Fruit fly (Drosophila melanogaster) whole organism, embryonic: ENCODE measurements around the gene CG7191.

Source experiments
- B-H2 ChIP-seq: fragments of 200-800 bp; sonication (Bioruptor generic); optimal IDR thresholded peaks from 2 replicates; lab custom pipeline; 2018; ENCODE audit warnings: missing biosample characterization, mild to moderate bottlenecking, missing genetic modification characterization
- BEAF-32 ChIP-seq: fragments of 200-800 bp; sonication (Bioruptor generic); optimal IDR thresholded peaks from 3 replicates; lab custom pipeline; 2017; ENCODE audit warnings: missing biosample characterization, missing genetic modification characterization, mild to moderate bottlenecking, moderate library complexity, missing genetic modification reagents
- C15 ChIP-seq: fragments of 200-800 bp; sonication (Bioruptor generic); IDR thresholded peaks from 3 replicates; pipeline ENCODE4 v1.3.6; 2022; ENCODE audit warnings: missing biosample characterization, missing genetic modification characterization
- CG10543 ChIP-seq: fragments of 200-800 bp; sonication (Bioruptor generic); optimal IDR thresholded peaks from 3 replicates; lab custom pipeline; 2017; ENCODE audit warnings: missing biosample characterization, mild to moderate bottlenecking, missing genetic modification characterization, moderate library complexity
- CG10565 ChIP-seq: fragments of 200-800 bp; sonication (Bioruptor generic); optimal IDR thresholded peaks from 3 replicates; lab custom pipeline; 2016; ENCODE audit warnings: missing biosample characterization, mild to moderate bottlenecking, missing genetic modification characterization
- CG11247 ChIP-seq: fragments of 200-800 bp; sonication (Bioruptor generic); IDR thresholded peaks from 2 replicates; pipeline ENCODE4 v1.3.6; 2022; ENCODE audit warnings: missing biosample characterization, missing genetic modification characterization
- CG13296 ChIP-seq: fragments of 200-800 bp; sonication (Bioruptor generic); optimal IDR thresholded peaks from 3 replicates; lab custom pipeline; 2018; ENCODE audit warnings: missing biosample characterization, mild to moderate bottlenecking, missing genetic modification characterization
- CG1602 ChIP-seq: fragments of 200-800 bp; sonication (Bioruptor generic); optimal IDR thresholded peaks from 3 replicates; lab custom pipeline; 2016; ENCODE audit warnings: missing biosample characterization, missing genetic modification characterization
- CG1603 ChIP-seq: fragments of 200-800 bp; sonication (Bioruptor generic); optimal IDR thresholded peaks from 2 replicates; lab custom pipeline; 2019; ENCODE audit warnings: missing biosample characterization, mild to moderate bottlenecking, missing genetic modification characterization, moderate library complexity
- CG17361 ChIP-seq: fragments of 200-800 bp; sonication (Bioruptor generic); IDR thresholded peaks from 3 replicates; pipeline ENCODE4 v1.3.6; 2022; ENCODE audit warnings: missing biosample characterization, missing genetic modification characterization
- CG17385 ChIP-seq: fragments of 200-800 bp; sonication (Bioruptor generic); optimal IDR thresholded peaks from 3 replicates; lab custom pipeline; 2018; ENCODE audit warnings: missing biosample characterization, mild to moderate bottlenecking, missing genetic modification characterization
- CG2712 ChIP-seq: fragments of 200-800 bp; optimal IDR thresholded peaks from 3 replicates; lab custom pipeline; 2019; ENCODE audit warnings: missing biosample characterization, mild to moderate bottlenecking, missing genetic modification characterization, moderate library complexity
- CG3838 ChIP-seq: fragments of 200-800 bp; sonication (Bioruptor generic); optimal IDR thresholded peaks from 3 replicates; lab custom pipeline; 2016; ENCODE audit warnings: missing biosample characterization, missing genetic modification characterization
- CG4404 ChIP-seq: fragments of 200-800 bp; sonication (Bioruptor generic); IDR thresholded peaks from 2 replicates; pipeline ENCODE4 v1.3.6; 2022; ENCODE audit warnings: missing biosample characterization, missing genetic modification characterization
- CG4617 ChIP-seq: fragments of 200-800 bp; sonication (Bioruptor generic); optimal IDR thresholded peaks from 3 replicates; lab custom pipeline; 2016; ENCODE audit warnings: missing biosample characterization, missing genetic modification characterization, borderline replicate concordance
- CG6765 ChIP-seq: fragments of 200-800 bp; sonication (Bioruptor generic); optimal IDR thresholded peaks from 3 replicates; lab custom pipeline; 2017; ENCODE audit warnings: missing biosample characterization, mild to moderate bottlenecking, missing genetic modification characterization
- CG6813 ChIP-seq: fragments of 200-800 bp; sonication (Bioruptor generic); optimal IDR thresholded peaks from 2 replicates; lab custom pipeline; 2017; ENCODE audit warnings: missing biosample characterization, missing genetic modification characterization, mild to moderate bottlenecking, moderate library complexity, missing genetic modification reagents
- CG7987 ChIP-seq: fragments of 200-800 bp; sonication (Bioruptor generic); optimal IDR thresholded peaks from 2 replicates; lab custom pipeline; 2018; ENCODE audit warnings: missing biosample characterization, mild to moderate bottlenecking, missing genetic modification characterization, moderate library complexity
- CG8281 ChIP-seq: fragments of 200-800 bp; sonication (Bioruptor generic); optimal IDR thresholded peaks from 2 replicates; lab custom pipeline; 2018; ENCODE audit warnings: missing biosample characterization, mild to moderate bottlenecking, missing genetic modification characterization, moderate library complexity
- Kr ChIP-seq: fragments of 200-800 bp; sonication (Bioruptor generic); optimal IDR thresholded peaks from 2 replicates; lab custom pipeline; 2017; ENCODE audit warnings: missing biosample characterization, mild to moderate bottlenecking, missing genetic modification characterization
- Lhr ChIP-seq: fragments of 200-800 bp; sonication (Bioruptor generic); optimal IDR thresholded peaks from 3 replicates; lab custom pipeline; 2017; ENCODE audit warnings: mild to moderate bottlenecking, missing biosample characterization, missing genetic modification reagents, missing genetic modification characterization
- Lim3 ChIP-seq: fragments of 200-800 bp; sonication (Bioruptor generic); IDR thresholded peaks from 2 replicates; pipeline ENCODE4 v1.3.6; 2022; ENCODE audit warnings: missing biosample characterization, missing genetic modification characterization
- Neu2 ChIP-seq: fragments of 200-800 bp; sonication (Bioruptor generic); optimal IDR thresholded peaks from 3 replicates; lab custom pipeline; 2016; ENCODE audit warnings: missing biosample characterization, missing genetic modification characterization, borderline replicate concordance
- Oaz ChIP-seq: fragments of 200-800 bp; sonication (Bioruptor generic); IDR thresholded peaks from 2 replicates; pipeline ENCODE4 v1.3.6; 2022; ENCODE audit warnings: missing biosample characterization, missing genetic modification characterization
- Poxn ChIP-seq: fragments of 200-800 bp; sonication (Bioruptor generic); IDR thresholded peaks from 2 replicates; pipeline ENCODE4 v1.3.6; 2022; ENCODE audit warnings: missing biosample characterization, missing genetic modification characterization
- Spps ChIP-seq: fragments of 200-800 bp; sonication (Bioruptor generic); optimal IDR thresholded peaks from 2 replicates; lab custom pipeline; 2018; ENCODE audit warnings: missing biosample characterization, mild to moderate bottlenecking, missing genetic modification characterization
- YL-1 ChIP-seq: fragments of 200-800 bp; sonication (Bioruptor generic); optimal IDR thresholded peaks from 3 replicates; lab custom pipeline; 2017; ENCODE audit warnings: missing biosample characterization, mild to moderate bottlenecking, missing genetic modification characterization
- amos ChIP-seq: fragments of 200-800 bp; sonication (Bioruptor generic); IDR thresholded peaks from 2 replicates; pipeline ENCODE4 v1.3.6; 2022; ENCODE audit warnings: missing biosample characterization, missing genetic modification characterization; ENCODE audit not compliant: partially characterized antibody
- cato ChIP-seq: fragments of 200-800 bp; sonication (Bioruptor generic); optimal IDR thresholded peaks from 2 replicates; lab custom pipeline; 2016; ENCODE audit warnings: missing biosample characterization, missing genetic modification characterization, borderline replicate concordance
- cg ChIP-seq: fragments of 200-800 bp; sonication (Bioruptor generic); optimal IDR thresholded peaks from 3 replicates; lab custom pipeline; 2019; ENCODE audit warnings: missing biosample characterization, mild to moderate bottlenecking, missing genetic modification characterization, moderate library complexity
- chm ChIP-seq: fragments of 200-800 bp; sonication (Bioruptor generic); IDR thresholded peaks from 2 replicates; pipeline ENCODE4 v1.3.6; 2022; ENCODE audit warnings: missing biosample characterization, missing genetic modification characterization
- crol ChIP-seq: fragments of 200-800 bp; sonication (Bioruptor generic); IDR thresholded peaks from 2 replicates; pipeline ENCODE4 v1.3.6; 2022; ENCODE audit warnings: missing biosample characterization, missing genetic modification characterization
- dan ChIP-seq: fragments of 200-800 bp; sonication (Bioruptor generic); IDR thresholded peaks from 2 replicates; pipeline ENCODE4 v1.3.6; 2022; ENCODE audit warnings: missing biosample characterization, missing genetic modification characterization
- dmrt11E ChIP-seq: fragments of 200-800 bp; sonication (Bioruptor generic); optimal IDR thresholded peaks from 3 replicates; lab custom pipeline; 2018; ENCODE audit warnings: missing biosample characterization, mild to moderate bottlenecking, missing genetic modification characterization, moderate library complexity
- dysf ChIP-seq: fragments of 200-800 bp; sonication (Bioruptor generic); IDR thresholded peaks from 3 replicates; pipeline ENCODE4 v1.3.6; 2022; ENCODE audit warnings: missing biosample characterization, missing genetic modification characterization
- emc ChIP-seq: fragments of 200-800 bp; sonication (Bioruptor generic); optimal IDR thresholded peaks from 2 replicates; lab custom pipeline; 2016; ENCODE audit warnings: missing biosample characterization, missing genetic modification characterization
- fd3F ChIP-seq: fragments of 200-800 bp; sonication (Bioruptor generic); optimal IDR thresholded peaks from 2 replicates; lab custom pipeline; 2018; ENCODE audit warnings: missing biosample characterization, mild to moderate bottlenecking, missing genetic modification characterization, moderate library complexity
- fd96Cb ChIP-seq: fragments of 200-800 bp; sonication (Bioruptor generic); optimal IDR thresholded peaks from 2 replicates; lab custom pipeline; 2018; ENCODE audit warnings: missing biosample characterization, mild to moderate bottlenecking, missing genetic modification characterization, moderate library complexity
- fru ChIP-seq: fragments of >200 bp; optimal IDR thresholded peaks from 2 replicates; lab custom pipeline; 2017
- gce ChIP-seq: fragments of 200-800 bp; sonication (Bioruptor generic); IDR thresholded peaks from 3 replicates; pipeline ENCODE4 v1.3.6; 2022; ENCODE audit warnings: missing biosample characterization, missing genetic modification characterization
- grn ChIP-seq: fragments of 200-800 bp; sonication (Bioruptor generic); optimal IDR thresholded peaks from 3 replicates; lab custom pipeline; 2017; ENCODE audit warnings: missing biosample characterization, missing genetic modification characterization
- lbe ChIP-seq: fragments of 200-800 bp; sonication (Bioruptor generic); optimal IDR thresholded peaks from 2 replicates; lab custom pipeline; 2016; ENCODE audit warnings: missing biosample characterization, mild to moderate bottlenecking, missing genetic modification characterization
- pb ChIP-seq: fragments of 200-800 bp; sonication (Bioruptor generic); optimal IDR thresholded peaks from 3 replicates; lab custom pipeline; 2016; ENCODE audit warnings: missing biosample characterization, missing genetic modification characterization
- peb ChIP-seq: fragments of 200-800 bp; sonication (Bioruptor generic); IDR thresholded peaks from 2 replicates; pipeline ENCODE4 v1.3.6; 2022; ENCODE audit warnings: missing biosample characterization, missing genetic modification characterization
- pum ChIP-seq: fragments of 200-800 bp; sonication (Bioruptor generic); optimal IDR thresholded peaks from 2 replicates; lab custom pipeline; 2016; ENCODE audit warnings: missing biosample characterization, missing genetic modification characterization
- ranshi ChIP-seq: fragments of 200-800 bp; sonication (Bioruptor generic); IDR thresholded peaks from 2 replicates; pipeline ENCODE4 v1.3.6; 2022; ENCODE audit warnings: missing biosample characterization, missing genetic modification characterization
- sc ChIP-seq, 3 experiments: fragments of >200 bp in 2 of 3; fragments of 200-800 bp in 1 of 3; sonication (Bioruptor generic) in 1 of 3; optimal IDR thresholded peaks; 2 replicates in 2 of 3; 3 replicates in 1 of 3; lab custom pipeline; 2017; ENCODE audit warnings: mild to moderate bottlenecking in 1 of 3, missing biosample characterization in 1 of 3, missing genetic modification characterization in 1 of 3, missing genetic modification reagents in 1 of 3
- sisA ChIP-seq: fragments of 200-800 bp; sonication (Bioruptor generic); IDR thresholded peaks from 2 replicates; pipeline ENCODE4 v1.3.6; 2022; ENCODE audit warnings: missing biosample characterization, missing genetic modification characterization
- so ChIP-seq: fragments of 200-800 bp; sonication (Bioruptor generic); IDR thresholded peaks from 3 replicates; pipeline ENCODE4 v1.3.6; 2022; ENCODE audit warnings: missing biosample characterization, missing genetic modification characterization
- sob ChIP-seq: fragments of 200-800 bp; sonication (Bioruptor generic); IDR thresholded peaks from 2 replicates; pipeline ENCODE4 v1.3.6; 2022; ENCODE audit warnings: missing biosample characterization, missing genetic modification characterization
- ttk ChIP-seq: fragments of 200-800 bp; sonication (Bioruptor generic); IDR thresholded peaks from 2 replicates; pipeline ENCODE4 v2.1.2; 2022; ENCODE audit warnings: missing biosample characterization, missing genetic modification characterization

The CG7191 gene

DNA sequence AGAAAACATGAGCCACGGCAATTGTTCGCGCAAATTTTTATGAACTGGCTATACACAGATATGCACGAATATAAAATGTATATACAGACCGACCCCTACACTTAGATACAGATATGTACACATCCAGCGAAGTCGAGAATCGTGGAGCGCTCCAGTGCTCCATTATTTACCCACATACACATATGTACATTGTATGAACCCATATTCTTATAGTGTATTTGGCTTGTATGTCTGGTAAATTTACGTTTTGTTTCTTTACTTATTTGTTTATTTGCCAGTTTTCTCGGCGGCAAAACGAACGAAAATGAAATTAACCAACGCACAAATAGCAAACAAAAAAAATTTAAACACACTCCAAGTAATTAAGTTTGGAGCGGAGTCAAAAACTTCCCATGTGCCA, 45.9 kb downstream of the CG7191 start (continued):
- TF ChIP-seq CG6813 (GFP tag; lab: Kevin White, UChicago) = peak; percentile 83
- TF ChIP-seq lbe (GFP tag; lab: Kevin White, UChicago) = no peak
- TF ChIP-seq CG7987 (GFP tag; lab: Kevin White, UChicago) = peak; percentile 84
- TF ChIP-seq grn (GFP tag; lab: Kevin White, UChicago) = peak; percentile 51
- TF ChIP-seq peb (GFP tag; lab: Robert Waterston, UW) = no peak
- TF ChIP-seq cato (GFP tag; lab: Kevin White, UChicago) = no peak
- TF ChIP-seq dmrt11E = peak; percentile 44
- TF ChIP-seq Poxn (GFP tag; lab: Robert Waterston, UW) = no peak
- no peak for TF ChIP-seq Oaz (GFP tag; lab: Robert Waterston, UW)
- TF ChIP-seq sisA (GFP tag; lab: Robert Waterston, UW) = no peak
- TF ChIP-seq crol (GFP tag; lab: Robert Waterston, UW) = no peak
- peak; percentile 86 for TF ChIP-seq CG10543 (GFP tag; lab: Kevin White, UChicago)
- TF ChIP-seq Spps = no peak
- no peak for TF ChIP-seq dan (GFP tag; lab: Robert Waterston, UW)
- TF ChIP-seq BEAF-32 (GFP tag; lab: Kevin White, UChicago) = no peak
- no peak for TF ChIP-seq sc (optimal IDR thresholded peaks at IDR 0.05; lab: Kevin White, UChicago)
- TF ChIP-seq sc (GFP tag; optimal IDR thresholded peaks at IDR 0.05; lab: Kevin White, UChicago) = no peak
- TF ChIP-seq chm = peak; percentile 62; the same call in 1 of the 2 replicates
- no peak for TF ChIP-seq so (GFP tag; lab: Robert Waterston, UW)
- no peak for TF ChIP-seq Lim3
- TF ChIP-seq emc (GFP tag; lab: Kevin White, UChicago) = no peak
- no peak for TF ChIP-seq ttk (GFP tag; lab: Robert Waterston, UW)
- peak; percentile 44 for TF ChIP-seq fd3F (GFP tag; lab: Kevin White, UChicago)
- TF ChIP-seq pum = no peak
- no peak for TF ChIP-seq fd96Cb (tag; lab: Kevin White, UChicago)
- TF ChIP-seq amos (GFP tag; lab: Robert Waterston, UW) = no peak
- TF ChIP-seq CG4404 (GFP tag; lab: Robert Waterston, UW) = no peak
- TF ChIP-seq CG1603 = peak; percentile 35
- TF ChIP-seq gce (GFP tag; lab: Robert Waterston, UW) = 0 out of 3 replicates have a peak, but pooled peaks have one; percentile 20
- TF ChIP-seq Kr (GFP tag; lab: Kevin White, UChicago) = no peak
- peak; percentile 83 for TF ChIP-seq CG13296
- TF ChIP-seq CG17385 (GFP tag; lab: Kevin White, UChicago) = peak; percentile 30
- TF ChIP-seq fru (lab: Kevin White, UChicago) = no peak
- TF ChIP-seq CG4617 (GFP tag; lab: Kevin White, UChicago) = no peak
- peak; percentile 34; the same call in 2 of the 3 replicates for TF ChIP-seq CG17361 (GFP tag; lab: Robert Waterston, UW)
- TF ChIP-seq CG6765 (GFP tag; lab: Kevin White, UChicago) = peak; percentile 73
- TF ChIP-seq Neu2 = no peak
- TF ChIP-seq YL-1 (GFP tag; lab: Kevin White, UChicago) = peak; percentile 10
- no peak for TF ChIP-seq CG3838 (GFP tag; lab: Kevin White, UChicago)
- TF ChIP-seq CG2712 (tag; lab: Kevin White, UChicago) = peak; percentile 34
- TF ChIP-seq dysf (GFP tag; lab: Robert Waterston, UW) = peak; percentile 46; the same call in 2 of the 3 replicates
- no peak for TF ChIP-seq pb (GFP tag; lab: Kevin White, UChicago)
- TF ChIP-seq CG1602 (GFP tag; lab: Kevin White, UChicago) = no peak
- peak; percentile 69 for TF ChIP-seq B-H2 (GFP tag; lab: Kevin White, UChicago)
- no peak for TF ChIP-seq ranshi
- peak; percentile 65 for TF ChIP-seq cg (GFP tag; lab: Kevin White, UChicago)
- no peak for TF ChIP-seq CG10565
- no peak for TF ChIP-seq C15 (GFP tag; lab: Robert Waterston, UW)
- TF ChIP-seq CG11247 (GFP tag; lab: Robert Waterston, UW) = peak; percentile 70
- peak; percentile 73; the same call in 1 of the 2 replicates for TF ChIP-seq sob (GFP tag; lab: Robert Waterston, UW)
- peak; percentile 33 for TF ChIP-seq Lhr (GFP tag; lab: Kevin White, UChicago)
- TF ChIP-seq CG8281 (tag; lab: Kevin White, UChicago) = peak; percentile 42
